Fruit fly (Drosophila melanogaster) whole organism, embryonic: ENCODE results near the gene CG34056.

Experiments used
- CG2889 ChIP-seq: fragments of 200-800 bp; sonication (Bioruptor generic); IDR thresholded peaks from 3 replicates; pipeline ENCODE4 v1.3.6; 2022; ENCODE audit warnings: missing biosample characterization, missing genetic modification characterization
- CG7556 ChIP-seq: fragments of 200-800 bp; sonication (Bioruptor generic); optimal IDR thresholded peaks from 2 replicates; lab custom pipeline; 2017; ENCODE audit warnings: missing biosample characterization, mild to moderate bottlenecking, missing genetic modification characterization
- CG9609 ChIP-seq: fragments of 200-800 bp; sonication (Bioruptor generic); optimal IDR thresholded peaks from 3 replicates; lab custom pipeline; 2016; ENCODE audit warnings: missing biosample characterization, missing genetic modification characterization
- Hr39 ChIP-seq: fragments of >200 bp; optimal IDR thresholded peaks from 2 replicates; lab custom pipeline; 2017
- lmd ChIP-seq: fragments of 200-800 bp; sonication (Bioruptor generic); IDR thresholded peaks from 2 replicates; pipeline ENCODE4 v1.3.6; 2022; ENCODE audit warnings: missing biosample characterization, missing genetic modification characterization
- oc ChIP-seq: fragments of 200-800 bp; sonication (Bioruptor generic); optimal IDR thresholded peaks from 2 replicates; lab custom pipeline; 2018; ENCODE audit warnings: missing biosample characterization, mild to moderate bottlenecking, missing genetic modification characterization, moderate library complexity
- unpg ChIP-seq: fragments of 200-800 bp; sonication (Bioruptor generic); optimal IDR thresholded peaks from 3 replicates; lab custom pipeline; 2018; ENCODE audit warnings: missing biosample characterization, mild to moderate bottlenecking, missing genetic modification characterization, moderate library complexity
- vfl ChIP-seq: fragments of 200-800 bp; sonication (Bioruptor generic); optimal IDR thresholded peaks from 2 replicates; lab custom pipeline; 2016; ENCODE audit warnings: missing biosample characterization, missing genetic modification characterization

DNA sequence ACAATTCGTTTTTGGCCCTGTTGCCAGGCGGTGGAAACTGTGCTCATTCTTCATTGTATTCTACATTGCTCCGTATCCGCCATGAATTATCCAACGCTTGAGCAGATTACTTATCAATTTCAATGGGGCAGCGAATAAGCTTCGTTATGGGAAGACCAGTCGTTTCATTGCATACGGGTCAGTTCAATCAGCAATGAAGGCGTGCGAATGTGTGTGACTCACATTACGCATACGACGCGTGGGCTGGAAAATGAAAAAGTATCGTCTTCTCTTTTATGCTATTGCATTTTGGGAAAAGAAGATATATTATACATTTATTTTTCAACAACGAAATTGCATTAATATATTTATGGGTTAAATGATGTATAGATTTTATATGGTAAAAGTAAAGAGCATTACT, 10.7 kb upstream of the CG34056 start:
- no peak for TF ChIP-seq CG7556
- no peak for TF ChIP-seq CG9609
- no peak for TF ChIP-seq oc (tag; lab: Kevin White, UChicago)
- no peak for TF ChIP-seq vfl
- no peak for TF ChIP-seq Hr39
- no peak for TF ChIP-seq CG2889 (GFP tag; lab: Robert Waterston, UW)
- TF ChIP-seq unpg (GFP tag; lab: Kevin White, UChicago): no peak
- no peak for TF ChIP-seq lmd (GFP tag; lab: Robert Waterston, UW)
